Worm (Caenorhabditis elegans): ENCODE data around the gene K06H6.5.

K06H6.5 gene

DNA sequence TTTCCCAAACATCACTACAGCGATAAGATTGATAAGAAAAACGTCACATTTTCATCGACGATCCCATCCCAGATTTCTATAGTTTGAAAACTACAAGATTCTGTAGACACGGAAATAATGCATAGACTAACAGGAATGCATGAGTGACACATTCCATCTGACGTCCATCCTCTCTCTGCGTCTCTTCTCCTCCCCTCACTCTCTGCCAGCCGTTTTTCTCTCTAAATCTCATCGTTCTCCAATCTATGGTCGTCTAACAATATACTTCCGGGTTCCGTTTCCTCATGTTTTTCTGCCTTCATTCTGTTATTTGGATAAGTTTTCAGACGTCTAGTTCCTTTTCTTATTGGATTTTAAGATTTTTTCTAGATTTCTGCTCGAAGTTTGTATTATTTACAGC is 42.9 kb downstream of the K06H6.5 start, which contains the start of gene F48G7.4:
TSS of gene F48G7.4 (plus strand) at position 400 of the 400 bp plus-strand sequence.
- TF ChIP-seq nhr-48 (tag; optimal IDR thresholded peaks at IDR 0.05): peak; percentile 24
- TF ChIP-seq hmg-1.1 (GFP tag; IDR thresholded peaks at IDR 0.05): peak; percentile 56; the same call in 1 of the 2 replicates
- no peak for TF ChIP-seq ztf-7 (tag; optimal IDR thresholded peaks at IDR 0.05)
- TF ChIP-seq daf-16 (GFP tag; optimal IDR thresholded peaks at IDR 0.05): no peak
- no peak for TF ChIP-seq daf-16 (tag; optimal IDR thresholded peaks at IDR 0.05)
- TF ChIP-seq lim-7 (GFP tag; IDR thresholded peaks at IDR 0.05): no peak
- peak; percentile 10 for TF ChIP-seq dpl-1 (GFP tag; optimal IDR thresholded peaks at IDR 0.05)
- peak; percentile 77 for TF ChIP-seq tra-1 (GFP tag; IDR thresholded peaks at IDR 0.05)
- no peak for TF ChIP-seq egl-27 (tag; optimal IDR thresholded peaks at IDR 0.05)
- no peak for TF ChIP-seq ztf-11 (tag; optimal IDR thresholded peaks at IDR 0.05)
- peak; percentile 79 for TF ChIP-seq hlh-30 (tag; optimal IDR thresholded peaks at IDR 0.05; ENCODE audit: insufficient read depth)
- TF ChIP-seq arid-1 (GFP tag; conservative IDR thresholded peaks at IDR 0.05): no peak
- no peak for TF ChIP-seq saeg-2 (GFP tag; IDR thresholded peaks at IDR 0.05)
- TF ChIP-seq unc-62 (GFP tag; optimal IDR thresholded peaks at IDR 0.05 in 1 of 2): peak in 1 of 2 experiments; percentile 99
- no peak for TF ChIP-seq unc-62 (tag; optimal IDR thresholded peaks at IDR 0.05)
- no peak for TF ChIP-seq ces-1 (GFP tag; optimal IDR thresholded peaks at IDR 0.05)
- peak; percentile 30 for TF ChIP-seq nhr-6 (tag; optimal IDR thresholded peaks at IDR 0.05)
- no peak for TF ChIP-seq madf-5 (GFP tag; IDR thresholded peaks at IDR 0.05)
- TF ChIP-seq attf-4 (tag; optimal IDR thresholded peaks at IDR 0.05): no peak
- no peak for TF ChIP-seq aly-2 (tag; optimal IDR thresholded peaks at IDR 0.05)
- TF ChIP-seq nhr-111 (GFP tag; optimal IDR thresholded peaks at IDR 0.05): no peak
- TF ChIP-seq ama-1 (optimal IDR thresholded peaks at IDR 0.05): no peak
- TF ChIP-seq lin-38 (GFP tag; IDR thresholded peaks at IDR 0.05): no peak
- no peak for TF ChIP-seq aha-1 (tag)
- TF ChIP-seq ceh-62 (tag; optimal IDR thresholded peaks at IDR 0.05): no peak
- no peak for TF ChIP-seq lir-3 (tag; optimal IDR thresholded peaks at IDR 0.05)
- peak; percentile 75 for TF ChIP-seq dmd-6 (GFP tag; IDR thresholded peaks at IDR 0.05)
- TF ChIP-seq tag-97 (GFP tag; IDR thresholded peaks at IDR 0.05): 0 out of 2 replicates have a peak, but pooled peaks have one; percentile 33
- TF ChIP-seq F44E2.7 (GFP tag; IDR thresholded peaks at IDR 0.05): no peak
- no peak for TF ChIP-seq fos-1 (tag; optimal IDR thresholded peaks at IDR 0.05)
- TF ChIP-seq lin-1 (GFP tag; IDR thresholded peaks at IDR 0.05): no peak
- peak; percentile 71 for TF ChIP-seq hlh-11 (tag; optimal IDR thresholded peaks at IDR 0.05)
- TF ChIP-seq F10B5.3 (tag; optimal IDR thresholded peaks at IDR 0.05): no peak
- no peak for TF ChIP-seq Y75B8A.6 (GFP tag; IDR thresholded peaks at IDR 0.05)
- no peak for TF ChIP-seq jun-1 (tag; optimal IDR thresholded peaks at IDR 0.05)
- no peak for TF ChIP-seq zfp-2 (tag; optimal IDR thresholded peaks at IDR 0.05)
- TF ChIP-seq duxl-1 (tag; optimal IDR thresholded peaks at IDR 0.05; ENCODE audit: poor library complexity): peak; percentile 50
- TF ChIP-seq ceh-32 (tag; optimal IDR thresholded peaks at IDR 0.05; ENCODE audit: poor library complexity): no peak
- peak; percentile 73 for TF ChIP-seq mep-1 (tag; optimal IDR thresholded peaks at IDR 0.05)
- TF ChIP-seq T26A8.4 (GFP tag; IDR thresholded peaks at IDR 0.05): no peak
- TF ChIP-seq madf-9 (GFP tag; conservative IDR thresholded peaks at IDR 0.05): no peak
- no peak for TF ChIP-seq dmd-9 (GFP tag; IDR thresholded peaks at IDR 0.05)
- TF ChIP-seq zip-2 (tag; optimal IDR thresholded peaks at IDR 0.05): no peak
- peak; percentile 60; the same call in 1 of the 2 replicates for TF ChIP-seq ceh-20 (GFP tag; IDR thresholded peaks at IDR 0.05)
- TF ChIP-seq nhr-28 (tag; optimal IDR thresholded peaks at IDR 0.05): peak; percentile 74
- TF ChIP-seq lin-15B (tag; optimal IDR thresholded peaks at IDR 0.05): no peak
- peak; percentile 18 for TF ChIP-seq nhr-11 (tag; optimal IDR thresholded peaks at IDR 0.05)
- no peak for TF ChIP-seq spr-3 (GFP tag; optimal IDR thresholded peaks at IDR 0.05)
- TF ChIP-seq nhr-76 (tag; optimal IDR thresholded peaks at IDR 0.05): no peak
- no peak for TF ChIP-seq unc-130 (GFP tag; optimal IDR thresholded peaks at IDR 0.05)
- TF ChIP-seq mes-2 (tag; optimal IDR thresholded peaks at IDR 0.05; ENCODE audit: poor library complexity, severe bottlenecking): peak; percentile 56
- no peak for TF ChIP-seq dmd-8 (GFP tag; IDR thresholded peaks at IDR 0.05)
- peak; percentile 65 for TF ChIP-seq fkh-10 (GFP tag; optimal IDR thresholded peaks at IDR 0.05)
- no peak for TF ChIP-seq daf-8 (GFP tag; IDR thresholded peaks at IDR 0.05)

Data from whole organism, L4 larva.